Worm (Caenorhabditis elegans): ENCODE measurements around the gene ZK470.14.

ZK470.14 gene

ce11 chrX:4190537-4191144, 23.4 kb downstream of the ZK470.14 start, which contains the start of gene vha-12 (continued):
- TF ChIP-seq F33H1.4 (GFP tag; IDR thresholded peaks at IDR 0.05) = peak; percentile 85

ce11 chrX:4192235-4192634, 25.0 kb downstream of the ZK470.14 start:
- no peak for TF ChIP-seq lag-1 (GFP tag; IDR thresholded peaks at IDR 0.05)
- no peak for TF ChIP-seq F37B4.10 (GFP tag; IDR thresholded peaks at IDR 0.05)
- TF ChIP-seq Y79H2A.3 (GFP tag; conservative IDR thresholded peaks at IDR 0.05) = no peak
- no peak for TF ChIP-seq attf-3 (GFP tag; conservative IDR thresholded peaks at IDR 0.05)
- no peak for TF ChIP-seq Y67H2A.10 (GFP tag; conservative IDR thresholded peaks at IDR 0.05)
- TF ChIP-seq madf-6 (GFP tag; IDR thresholded peaks at IDR 0.05) = no peak
- no peak for TF ChIP-seq ztf-26 (tag; optimal IDR thresholded peaks at IDR 0.05)
- TF ChIP-seq C17E4.6 (GFP tag; IDR thresholded peaks at IDR 0.05) = no peak
- no peak for TF ChIP-seq cebp-2 (GFP tag; IDR thresholded peaks at IDR 0.05)
- no peak for TF ChIP-seq ztf-3 (GFP tag; optimal IDR thresholded peaks at IDR 0.05)
- TF ChIP-seq pha-4 (tag; optimal IDR thresholded peaks at IDR 0.05) = no peak
- TF ChIP-seq F33H1.4 (GFP tag; IDR thresholded peaks at IDR 0.05) = no peak
- no peak for TF ChIP-seq ccch-3 (GFP tag; optimal IDR thresholded peaks at IDR 0.05)
- TF ChIP-seq nfya-1 (tag; optimal IDR thresholded peaks at IDR 0.05; ENCODE audit: borderline replicate concordance, insufficient read depth) = no peak

ce11 chrX:4193080-4193479, 25.8 kb downstream of the ZK470.14 start:
- peak; percentile 36 for TF ChIP-seq madf-10 (tag; optimal IDR thresholded peaks at IDR 0.05)
- TF ChIP-seq B0019.2 (GFP tag; conservative IDR thresholded peaks at IDR 0.05) = no peak
- peak; percentile 68 for TF ChIP-seq lin-40 (tag; optimal IDR thresholded peaks at IDR 0.05)
- TF ChIP-seq ztf-3 (GFP tag; optimal IDR thresholded peaks at IDR 0.05) = peak; percentile 22
- no peak for TF ChIP-seq egrh-3 (GFP tag; IDR thresholded peaks at IDR 0.05)
- TF ChIP-seq C06A6.2 (GFP tag; conservative IDR thresholded peaks at IDR 0.05) = no peak
- no peak for TF ChIP-seq unc-62 (GFP tag; optimal IDR thresholded peaks at IDR 0.05)
- peak; percentile 42 for TF ChIP-seq zim-3 (tag; optimal IDR thresholded peaks at IDR 0.05)
- no peak for TF ChIP-seq F10E7.11 (tag; optimal IDR thresholded peaks at IDR 0.05)
- peak; percentile 48 for TF ChIP-seq B0035.1 (tag; optimal IDR thresholded peaks at IDR 0.05)
- peak; percentile 40 for TF ChIP-seq nhr-90 (tag; optimal IDR thresholded peaks at IDR 0.05)
- peak; percentile 29 for TF ChIP-seq ZK185.1 (tag; optimal IDR thresholded peaks at IDR 0.05; ENCODE audit: poor library complexity, severe bottlenecking)
- no peak for TF ChIP-seq attf-3 (GFP tag; conservative IDR thresholded peaks at IDR 0.05)
- TF ChIP-seq repo-1 (tag; optimal IDR thresholded peaks at IDR 0.05) = peak; percentile 90
- peak; percentile 36 for TF ChIP-seq atf-7 (tag; optimal IDR thresholded peaks at IDR 0.05)
- TF ChIP-seq tlf-1 (GFP tag; optimal IDR thresholded peaks at IDR 0.05) = peak; percentile 42
- peak; percentile 60 for TF ChIP-seq fkh-3 (tag; optimal IDR thresholded peaks at IDR 0.05)
- no peak for TF ChIP-seq sdz-38 (tag; optimal IDR thresholded peaks at IDR 0.05)
- no peak for TF ChIP-seq lsy-27 (tag; optimal IDR thresholded peaks at IDR 0.05; ENCODE audit: borderline replicate concordance, insufficient read depth)
- TF ChIP-seq tbp1 (GFP tag; optimal IDR thresholded peaks at IDR 0.05) = peak; percentile 18
- TF ChIP-seq ekl-4 (GFP tag; IDR thresholded peaks at IDR 0.05) = peak; percentile 38; the same call in 1 of the 2 replicates
- peak; percentile 15 for TF ChIP-seq chd-7 (tag; optimal IDR thresholded peaks at IDR 0.05)
- TF ChIP-seq Y56A3A.18 (GFP tag; IDR thresholded peaks at IDR 0.05) = peak; percentile 75; the same call in 1 of the 2 replicates
- no peak for TF ChIP-seq snpc-4 (GFP tag; optimal IDR thresholded peaks at IDR 0.05)
- peak in 1 of 4 experiments; percentile 17 for TF ChIP-seq snpc-4 (tag; optimal IDR thresholded peaks at IDR 0.05)
- TF ChIP-seq nfyb-1 (GFP tag; IDR thresholded peaks at IDR 0.05) = peak; percentile 44; the same call in 1 of the 2 replicates
- TF ChIP-seq B0336.3 (GFP tag; IDR thresholded peaks at IDR 0.05) = peak; percentile 45; the same call in 1 of the 2 replicates
- TF ChIP-seq die-1 (tag; optimal IDR thresholded peaks at IDR 0.05) = no peak
- peak; percentile 23 for TF ChIP-seq gei-17 (GFP tag; optimal IDR thresholded peaks at IDR 0.05)
- peak in 1 of 2 experiments; percentile 61 for TF ChIP-seq let-607 (tag; optimal IDR thresholded peaks at IDR 0.05)
- no peak for TF ChIP-seq F23B12.7 (tag; optimal IDR thresholded peaks at IDR 0.05; ENCODE audit: insufficient read depth)
- TF ChIP-seq ztf-26 (tag; optimal IDR thresholded peaks at IDR 0.05) = peak; percentile 11

All from whole organism, young adult.